Worm (Caenorhabditis elegans) whole organism, early embryonic: ENCODE results near the gene tag-180.

Source experiments
- B0310.2 ChIP-seq: sonication (generic microtip); optimal IDR thresholded peaks from 2 replicates; lab custom pipeline; 2016; ENCODE audit warnings: mild to moderate bottlenecking, missing genetic modification characterization, missing compliant biosample characterization
- F13C5.2 ChIP-seq: sonication (generic microtip); optimal IDR thresholded peaks from 2 replicates; lab custom pipeline; 2017; ENCODE audit warnings: mild to moderate bottlenecking, missing genetic modification characterization, inconsistent platforms, missing compliant biosample characterization
- aly-1 ChIP-seq: sonication (generic microtip); optimal IDR thresholded peaks from 2 replicates; lab custom pipeline; 2016; ENCODE audit warnings: missing genetic modification characterization, missing compliant biosample characterization
- ama-1 ChIP-seq: fragments of 150-350 bp; optimal IDR thresholded peaks from 2 replicates; lab custom pipeline; 2014
- ceh-13 ChIP-seq: fragments of 200-800 bp; sonication (Bioruptor generic); optimal IDR thresholded peaks from 2 replicates; lab custom pipeline; 2018; ENCODE audit warnings: mild to moderate bottlenecking, missing genetic modification characterization, missing compliant biosample characterization
- ceh-36 ChIP-seq: sonication (generic microtip); optimal IDR thresholded peaks from 2 replicates; lab custom pipeline; 2016; ENCODE audit warnings: missing genetic modification characterization, inconsistent platforms, missing compliant biosample characterization
- ets-7 ChIP-seq: sonication (generic microtip); optimal IDR thresholded peaks from 2 replicates; lab custom pipeline; 2016; ENCODE audit warnings: missing genotype, missing genetic modification characterization, missing compliant biosample characterization
- flt-1 ChIP-seq: fragments of 200-800 bp; sonication (Bioruptor generic); IDR thresholded peaks from 2 replicates; pipeline ENCODE4 v1.3.6; 2022; ENCODE audit warnings: missing genetic modification characterization, missing compliant biosample characterization
- hmbx-1 ChIP-seq: sonication (generic microtip); optimal IDR thresholded peaks from 2 replicates; lab custom pipeline; 2016; ENCODE audit warnings: mild to moderate bottlenecking, missing genetic modification characterization, missing compliant biosample characterization
- hmg-4 ChIP-seq: fragments of 200-800 bp; sonication (Bioruptor generic); optimal IDR thresholded peaks from 2 replicates; lab custom pipeline; 2018; ENCODE audit warnings: mild to moderate bottlenecking, missing genetic modification characterization, missing compliant biosample characterization
- hnd-1 ChIP-seq: sonication (generic microtip); optimal IDR thresholded peaks from 2 replicates; lab custom pipeline; 2016; ENCODE audit warnings: missing genetic modification characterization, missing compliant biosample characterization
- pes-1 ChIP-seq: fragments of 200-800 bp; sonication (Bioruptor generic); IDR thresholded peaks from 2 replicates; pipeline ENCODE4 v1.3.6; 2022; ENCODE audit warnings: missing genetic modification reagents, missing genetic modification characterization, missing compliant biosample characterization
- scrt-1 ChIP-seq: fragments of 200-800 bp; sonication (Bioruptor generic); IDR thresholded peaks from 2 replicates; pipeline ENCODE4 v1.3.6; 2022; ENCODE audit warnings: missing genetic modification characterization, missing compliant biosample characterization
- sea-1 ChIP-seq: fragments of 200-800 bp; sonication (Bioruptor generic); conservative IDR thresholded peaks from 2 replicates; pipeline ENCODE4 v1.3.6; 2022; ENCODE audit warnings: missing genetic modification characterization, missing compliant biosample characterization
- tbx-11 ChIP-seq: fragments of 200-800 bp; sonication (Bioruptor generic); IDR thresholded peaks from 2 replicates; pipeline ENCODE4 v1.3.6; 2022; ENCODE audit warnings: missing genetic modification characterization, missing compliant biosample characterization
- tbx-37 ChIP-seq: fragments of 200-800 bp; sonication (Bioruptor generic); conservative IDR thresholded peaks from 2 replicates; pipeline ENCODE4 v1.3.6; 2022; ENCODE audit warnings: missing genetic modification reagents, missing genetic modification characterization, missing compliant biosample characterization
- tra-4 ChIP-seq: sonication (generic microtip); optimal IDR thresholded peaks from 2 replicates; lab custom pipeline; 2017; ENCODE audit warnings: missing genetic modification characterization, missing compliant biosample characterization

tag-180 gene

DNA sequence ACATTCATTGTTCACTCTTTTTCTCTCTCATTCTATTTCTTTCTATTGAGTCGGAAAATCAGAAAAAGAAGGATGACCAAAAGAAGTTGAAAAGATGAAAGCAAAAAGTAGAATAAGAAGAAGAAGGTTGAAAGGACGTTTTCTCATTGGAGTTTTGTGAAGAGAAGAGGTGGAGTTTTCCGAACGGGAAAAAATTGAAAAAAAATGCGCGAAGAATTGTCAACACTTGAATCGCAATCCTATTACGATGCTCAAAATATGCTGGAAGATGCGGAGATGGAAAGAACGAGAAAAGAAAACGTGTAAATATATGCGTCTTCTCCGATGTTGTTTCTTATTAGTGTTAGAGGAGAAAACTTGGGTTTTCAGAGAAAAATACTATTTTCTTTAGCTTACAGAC lies 4.1 kb upstream of the tag-180 start:
- TF ChIP-seq hmbx-1 (tag; lab: Kevin White, UChicago) (no peak), B0310.2 (no peak), ets-7 (tag; lab: Kevin White, UChicago) (no peak), ceh-36 (tag; lab: Kevin White, UChicago) (no peak), sea-1 (GFP tag; lab: Robert Waterston, UW) (no peak), tra-4 (tag; lab: Kevin White, UChicago) (no peak), hmg-4 (GFP tag; lab: Kevin White, UChicago) (no peak), hnd-1 (no peak), F13C5.2 (tag; lab: Kevin White, UChicago) (no peak), tbx-37 (GFP tag; lab: Robert Waterston, UW) (no peak), flt-1 (GFP tag; lab: Robert Waterston, UW) (no peak), ceh-13 (no peak), ama-1 (no peak), scrt-1 (GFP tag; lab: Robert Waterston, UW) (no peak), aly-1 (tag; lab: Kevin White, UChicago) (no peak), pes-1 (GFP tag; lab: Robert Waterston, UW) (no peak), tbx-11 (no peak)

DNA sequence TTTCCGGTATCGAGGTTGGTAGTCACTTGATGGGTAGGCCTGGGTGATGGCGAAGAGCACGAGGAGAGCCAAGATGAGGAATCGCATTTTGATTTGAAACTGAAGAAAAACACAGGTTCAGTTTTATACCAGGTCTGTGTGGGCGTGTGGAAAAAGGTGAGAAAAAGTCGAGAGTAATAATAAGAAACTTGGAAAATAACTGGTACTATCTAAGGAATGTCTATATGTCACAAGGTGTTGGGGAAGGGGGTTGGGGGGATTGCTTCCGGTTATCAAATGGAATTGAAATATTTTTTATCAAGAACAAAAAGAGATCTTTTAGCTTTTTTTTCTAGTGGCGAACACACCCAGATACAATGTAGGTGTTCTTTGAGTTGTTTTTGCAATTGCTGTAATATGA lies 9.6 kb downstream of the tag-180 start, which contains the start of gene nlp-51:
Gene nlp-51 (minus strand): TSS at position 101 of the 400 bp plus-strand sequence.
- no peak for TF ChIP-seq tbx-11
- no peak for TF ChIP-seq sea-1 (GFP tag; lab: Robert Waterston, UW)
- TF ChIP-seq tbx-37 (GFP tag; lab: Robert Waterston, UW), result no peak
- TF ChIP-seq pes-1 (GFP tag; lab: Robert Waterston, UW), result no peak
- TF ChIP-seq ceh-36 (tag; lab: Kevin White, UChicago), result no peak
- no peak for TF ChIP-seq ets-7 (tag; lab: Kevin White, UChicago)
- TF ChIP-seq scrt-1 (GFP tag; lab: Robert Waterston, UW), result no peak
- TF ChIP-seq F13C5.2 (tag; lab: Kevin White, UChicago), result no peak
- TF ChIP-seq ceh-13, result no peak
- TF ChIP-seq ama-1, result no peak
- no peak for TF ChIP-seq aly-1 (tag; lab: Kevin White, UChicago)
- no peak for TF ChIP-seq hmg-4 (GFP tag; lab: Kevin White, UChicago)
- TF ChIP-seq flt-1 (GFP tag; lab: Robert Waterston, UW), result no peak
- no peak for TF ChIP-seq B0310.2
- TF ChIP-seq hnd-1, result no peak
- no peak for TF ChIP-seq hmbx-1 (tag; lab: Kevin White, UChicago)
- no peak for TF ChIP-seq tra-4 (tag; lab: Kevin White, UChicago)

DNA sequence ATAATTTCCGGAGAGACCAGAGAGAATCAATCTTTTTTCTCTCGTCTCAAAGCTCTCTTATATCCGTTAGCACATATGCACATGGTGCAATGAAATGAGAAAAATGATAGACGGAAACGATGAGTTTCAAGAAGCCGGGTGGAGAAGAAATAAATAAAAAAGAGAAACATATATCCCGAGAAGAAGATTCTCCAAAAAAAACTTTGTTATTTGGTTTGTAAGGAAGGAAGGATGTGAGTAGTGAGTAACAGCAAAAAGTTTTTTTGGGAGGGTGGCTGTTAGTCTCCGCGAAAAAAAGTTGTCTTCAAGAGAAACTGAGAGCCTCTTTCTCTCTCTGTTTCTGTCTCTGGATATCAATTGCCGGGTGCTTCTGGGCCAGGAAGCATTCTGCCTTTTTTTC lies 12.6 kb downstream of the tag-180 start:
- TF ChIP-seq B0310.2 (no peak), scrt-1 (GFP tag; lab: Robert Waterston, UW) (no peak), ama-1 (no peak), ets-7 (tag; lab: Kevin White, UChicago) (no peak), hmbx-1 (tag; lab: Kevin White, UChicago) (no peak), hmg-4 (GFP tag; lab: Kevin White, UChicago) (no peak), flt-1 (GFP tag; lab: Robert Waterston, UW) (no peak), tbx-37 (GFP tag; lab: Robert Waterston, UW) (no peak), aly-1 (tag; lab: Kevin White, UChicago) (no peak)

DNA sequence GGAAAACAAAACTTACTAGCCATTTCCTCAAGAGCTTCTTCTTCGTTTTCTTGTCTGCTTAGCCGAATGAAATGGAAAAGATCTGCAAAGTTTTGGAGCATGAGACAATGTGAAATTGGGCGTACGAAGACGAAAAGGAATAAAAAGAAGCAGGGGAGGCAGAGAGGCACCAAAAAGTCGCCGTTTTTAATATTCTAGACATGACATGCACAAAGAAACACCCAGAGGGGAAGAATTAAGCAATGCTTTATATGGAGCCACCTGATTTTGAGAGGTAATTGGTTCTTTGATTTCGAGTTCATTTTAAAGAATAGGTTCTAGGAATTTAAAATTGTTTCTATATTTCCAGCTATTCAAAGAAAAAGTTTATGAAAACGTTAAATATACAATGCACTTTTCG lies 15.1 kb downstream of the tag-180 start, which contains the start of gene T24F1.4:
Gene T24F1.4 (minus strand): TSS at position 101 of the 400 bp plus-strand sequence.
- no peak for TF ChIP-seq tra-4 (tag; lab: Kevin White, UChicago)
- TF ChIP-seq flt-1 (GFP tag; lab: Robert Waterston, UW), result no peak
- TF ChIP-seq hmbx-1 (tag; lab: Kevin White, UChicago), result no peak
- TF ChIP-seq F13C5.2 (tag; lab: Kevin White, UChicago), result no peak
- TF ChIP-seq sea-1 (GFP tag; lab: Robert Waterston, UW), result no peak
- TF ChIP-seq ets-7 (tag; lab: Kevin White, UChicago), result no peak
- no peak for TF ChIP-seq pes-1 (GFP tag; lab: Robert Waterston, UW)

DNA sequence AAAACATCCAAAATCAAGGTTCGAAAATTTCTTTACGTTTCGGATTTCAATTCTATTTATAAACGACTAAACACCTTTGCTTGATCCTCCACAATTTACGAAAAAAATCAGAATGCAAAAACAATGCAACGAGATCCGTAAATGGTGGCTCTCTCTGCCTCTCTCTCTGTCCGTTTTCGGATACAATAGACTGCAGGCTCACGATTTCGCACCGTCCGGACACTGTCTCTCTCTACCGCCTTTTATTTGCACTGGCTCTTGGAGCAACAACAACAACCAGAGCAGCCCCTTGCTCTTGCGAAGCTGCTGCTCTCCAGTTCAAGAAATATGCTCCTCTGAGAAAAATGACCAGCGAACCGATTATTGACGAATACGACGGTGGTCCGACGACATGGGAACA lies 17.0 kb downstream of the tag-180 start, which contains the start of gene T24F1.7:
Gene T24F1.7 (plus strand): TSS at position 301 of the 400 bp plus-strand sequence.
- TF ChIP-seq tbx-11 (no peak), aly-1 (tag; lab: Kevin White, UChicago) (no peak), B0310.2 (no peak), pes-1 (GFP tag; lab: Robert Waterston, UW) (no peak), tra-4 (tag; lab: Kevin White, UChicago) (no peak), hmbx-1 (tag; lab: Kevin White, UChicago) (no peak), ets-7 (tag; lab: Kevin White, UChicago) (no peak), scrt-1 (GFP tag; lab: Robert Waterston, UW) (no peak), ama-1 (no peak), hmg-4 (GFP tag; lab: Kevin White, UChicago) (no peak), F13C5.2 (tag; lab: Kevin White, UChicago) (no peak), flt-1 (GFP tag; lab: Robert Waterston, UW) (no peak), ceh-36 (tag; lab: Kevin White, UChicago) (no peak), hnd-1 (no peak), tbx-37 (GFP tag; lab: Robert Waterston, UW) (no peak), ceh-13 (no peak), sea-1 (GFP tag; lab: Robert Waterston, UW) (no peak)

DNA sequence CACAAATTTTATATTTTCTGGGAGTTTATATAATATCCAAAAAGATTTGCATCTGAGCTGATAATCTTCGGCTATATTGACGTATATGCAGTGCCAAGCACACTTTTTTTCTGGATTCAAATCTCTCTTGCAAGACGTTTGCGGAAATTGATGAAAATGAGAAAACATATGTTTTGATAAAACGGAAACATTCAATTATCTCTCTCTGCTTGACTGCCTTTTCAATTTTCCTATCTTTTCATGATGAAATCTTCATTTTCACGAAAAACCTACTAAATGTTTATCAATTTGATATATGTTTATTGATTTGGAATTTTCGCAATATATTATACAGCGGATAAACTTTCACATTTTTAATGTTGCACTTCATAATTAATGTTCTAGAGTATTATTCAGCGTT lies 21.3 kb downstream of the tag-180 start:
- TF ChIP-seq pes-1 (GFP tag; lab: Robert Waterston, UW), result no peak
- no peak for TF ChIP-seq flt-1 (GFP tag; lab: Robert Waterston, UW)
- no peak for TF ChIP-seq tbx-11
- TF ChIP-seq ets-7 (tag; lab: Kevin White, UChicago), result no peak
- TF ChIP-seq tra-4 (tag; lab: Kevin White, UChicago), result no peak
- no peak for TF ChIP-seq B0310.2

DNA sequence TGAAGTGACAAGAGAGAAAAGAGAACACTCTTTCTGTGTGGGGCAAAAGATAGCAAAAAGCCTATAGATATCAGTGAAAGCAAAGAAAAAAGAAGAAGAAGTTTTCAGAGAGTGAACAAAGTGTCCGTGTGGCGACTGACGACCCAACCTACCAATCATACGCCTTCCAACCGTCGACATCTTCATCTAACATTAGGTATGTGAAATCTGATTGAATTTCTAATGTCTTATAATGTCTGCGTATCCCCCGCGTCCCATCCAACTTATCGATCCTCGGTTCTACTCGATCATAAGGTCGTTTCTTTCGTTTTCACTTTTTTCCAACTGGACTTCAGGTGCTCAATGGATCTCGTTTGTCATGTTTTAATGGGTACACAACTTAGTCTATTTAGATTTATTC lies 21.9 kb downstream of the tag-180 start:
- TF ChIP-seq ama-1 (no peak), tra-4 (tag; lab: Kevin White, UChicago) (no peak), scrt-1 (GFP tag; lab: Robert Waterston, UW) (no peak), tbx-11 (no peak)
